Fruit fly (Drosophila melanogaster): ENCODE data around the gene frtz.

frtz gene

dm6 chr2L:1696269-1696668, 19.4 kb downstream of the frtz start:
- TF ChIP-seq CG4318 (GFP tag; optimal IDR thresholded peaks at IDR 0.05) (no peak), Sox15 (GFP tag; optimal IDR thresholded peaks at IDR 0.05) (no peak), achi (GFP tag; optimal IDR thresholded peaks at IDR 0.05) (no peak), CG6854 (GFP tag; optimal IDR thresholded peaks at IDR 0.05) (no peak), Met (GFP tag; optimal IDR thresholded peaks at IDR 0.05) (no peak), esn (GFP tag; optimal IDR thresholded peaks at IDR 0.05) (no peak), fd59A (GFP tag; optimal IDR thresholded peaks at IDR 0.05) (no peak), CG16779 (tag; optimal IDR thresholded peaks at IDR 0.05) (no peak), CG11294 (GFP tag; IDR thresholded peaks at IDR 0.05) (no peak), CG6163 (GFP tag; IDR thresholded peaks at IDR 0.05) (no peak), vri (GFP tag; optimal IDR thresholded peaks at IDR 0.05) (no peak), net (GFP tag; optimal IDR thresholded peaks at IDR 0.05) (no peak), CG6792 (GFP tag; optimal IDR thresholded peaks at IDR 0.05) (no peak)

dm6 chr2L:1692857-1693256, 22.8 kb downstream of the frtz start:
- TF ChIP-seq CG6808 (GFP tag; optimal IDR thresholded peaks at IDR 0.05) (no peak), net (GFP tag; optimal IDR thresholded peaks at IDR 0.05) (no peak), vri (GFP tag; optimal IDR thresholded peaks at IDR 0.05) (peak; percentile 89), Ets96B (tag; optimal IDR thresholded peaks at IDR 0.05) (no peak), Eip78C (GFP tag) (no peak), Eip93F (GFP tag; optimal IDR thresholded peaks at IDR 0.05) (peak; percentile 50), CG8319 (GFP tag; optimal IDR thresholded peaks at IDR 0.05) (no peak), CG6276 (GFP tag; optimal IDR thresholded peaks at IDR 0.05) (no peak), Sox102F (GFP tag; optimal IDR thresholded peaks at IDR 0.05) (no peak), Gug (GFP tag; IDR thresholded peaks at IDR 0.05) (no peak)

dm6 chr2L:1672111-1672718, 43.4 kb downstream of the frtz start:
- TF ChIP-seq CG6854 (GFP tag; optimal IDR thresholded peaks at IDR 0.05) = no peak
- no peak for TF ChIP-seq pdm3 (GFP tag; optimal IDR thresholded peaks at IDR 0.05)
- no peak for TF ChIP-seq Hr38 (GFP tag; optimal IDR thresholded peaks at IDR 0.05)
- TF ChIP-seq CG8319 (GFP tag; optimal IDR thresholded peaks at IDR 0.05) = no peak
- no peak for TF ChIP-seq esn (GFP tag; optimal IDR thresholded peaks at IDR 0.05)
- no peak for TF ChIP-seq eg (GFP tag; IDR thresholded peaks at IDR 0.05)

dm6 chr2L:1670421-1670820, 45.2 kb downstream of the frtz start:
- no peak for TF ChIP-seq vri (GFP tag; optimal IDR thresholded peaks at IDR 0.05)
- TF ChIP-seq acj6 (GFP tag; optimal IDR thresholded peaks at IDR 0.05) = no peak

- TF ChIP-seq achi (GFP tag; optimal IDR thresholded peaks at IDR 0.05) = no peak
- TF ChIP-seq dsx (GFP tag; optimal IDR thresholded peaks at IDR 0.05; ENCODE audit: poor library complexity, severe bottlenecking) = peak; percentile 26
- TF ChIP-seq topi (GFP tag; optimal IDR thresholded peaks at IDR 0.05) = no peak
- peak; percentile 48 for TF ChIP-seq svp (GFP tag)
- TF ChIP-seq Gug (GFP tag; IDR thresholded peaks at IDR 0.05) = no peak
- peak; percentile 4 for TF ChIP-seq CG3032 (tag; optimal IDR thresholded peaks at IDR 0.05)
- TF ChIP-seq Ets96B (tag; optimal IDR thresholded peaks at IDR 0.05) = peak; percentile 10
- peak; percentile 4 for TF ChIP-seq Sox14 (GFP tag; optimal IDR thresholded peaks at IDR 0.05)
- TF ChIP-seq CG6163 (GFP tag; IDR thresholded peaks at IDR 0.05) = peak; percentile 42; the same call in 1 of the 3 replicates
- TF ChIP-seq CG8119 (GFP tag; IDR thresholded peaks at IDR 0.05) = peak; percentile 63
- peak; percentile 99 for TF ChIP-seq vri (GFP tag; optimal IDR thresholded peaks at IDR 0.05)
- TF ChIP-seq ss (GFP tag; optimal IDR thresholded peaks at IDR 0.05) = peak; percentile 3 to 55
- peak; percentile 17 for TF ChIP-seq CG32006 (GFP tag; optimal IDR thresholded peaks at IDR 0.05)
- TF ChIP-seq CG31627 (GFP tag; optimal IDR thresholded peaks at IDR 0.05) = no peak
Measured at dm6 chr2L:1669316-1670027, 46.2 kb downstream of the frtz start.

All from whole organism, prepupa.